Worm (Caenorhabditis elegans) whole organism, midembryonic: ENCODE data around the gene nkb-2.

ENCODE experiments used
- T22C8.4 ChIP-seq: fragments of 200-800 bp; sonication (Bioruptor generic); IDR thresholded peaks from 2 replicates; pipeline ENCODE4 v1.3.6; 2022; ENCODE audit warnings: missing genetic modification characterization, missing compliant biosample characterization
- cog-1 ChIP-seq: sonication (generic microtip); optimal IDR thresholded peaks from 2 replicates; lab custom pipeline; 2016; ENCODE audit warnings: missing genetic modification characterization, missing compliant biosample characterization
- flt-1 ChIP-seq: fragments of 200-800 bp; sonication (Bioruptor generic); IDR thresholded peaks from 2 replicates; pipeline ENCODE4 v1.3.6; 2022; ENCODE audit warnings: missing genetic modification characterization, missing compliant biosample characterization
- klf-2 ChIP-seq: fragments of 200-800 bp; sonication (Bioruptor generic); conservative IDR thresholded peaks from 2 replicates; pipeline ENCODE4 v1.3.6; 2022; ENCODE audit warnings: missing genetic modification reagents, missing genetic modification characterization, missing compliant biosample characterization
- med-1 ChIP-seq: sonication (generic microtip); optimal IDR thresholded peaks from 2 replicates; lab custom pipeline; 2017; ENCODE audit warnings: missing genetic modification characterization, mild to moderate bottlenecking, missing compliant biosample characterization, antibody characterized with exemption, missing genetic modification reagents; ENCODE audit not compliant: insufficient read depth
- ref-1 ChIP-seq: fragments of 200-800 bp; sonication (Bioruptor generic); conservative IDR thresholded peaks from 2 replicates; pipeline ENCODE4 v1.3.6; 2022; ENCODE audit warnings: missing genetic modification reagents, missing genetic modification characterization, missing compliant biosample characterization
- ztf-23 ChIP-seq: fragments of 200-800 bp; sonication (Bioruptor generic); IDR thresholded peaks from 2 replicates; pipeline ENCODE4 v1.3.6; 2022; ENCODE audit warnings: missing genetic modification reagents, missing genetic modification characterization, missing compliant biosample characterization
- ztf-29 ChIP-seq: fragments of 200-800 bp; sonication (Bioruptor generic); IDR thresholded peaks from 2 replicates; pipeline ENCODE4 v1.3.6; 2022; ENCODE audit warnings: missing genetic modification reagents, missing genetic modification characterization, missing compliant biosample characterization

ce11 chrIV:10638977-10639376 lies 48.3 kb downstream of the nkb-2 start, which contains the start of gene F56C4.2:
- TF ChIP-seq cog-1: no peak
- no peak for TF ChIP-seq med-1 (GFP tag; lab: Kevin White, UChicago)
- no peak for TF ChIP-seq ztf-29 (GFP tag; lab: Robert Waterston, UW)
- TF ChIP-seq flt-1: no peak
- no peak for TF ChIP-seq ref-1
- TF ChIP-seq T22C8.4 (GFP tag; lab: Robert Waterston, UW): no peak
- TF ChIP-seq ztf-23: no peak
- TF ChIP-seq klf-2 (GFP tag; lab: Robert Waterston, UW): no peak
